Fruit fly (Drosophila melanogaster): ENCODE data around the gene CG13310.

Gene CG13310

DNA sequence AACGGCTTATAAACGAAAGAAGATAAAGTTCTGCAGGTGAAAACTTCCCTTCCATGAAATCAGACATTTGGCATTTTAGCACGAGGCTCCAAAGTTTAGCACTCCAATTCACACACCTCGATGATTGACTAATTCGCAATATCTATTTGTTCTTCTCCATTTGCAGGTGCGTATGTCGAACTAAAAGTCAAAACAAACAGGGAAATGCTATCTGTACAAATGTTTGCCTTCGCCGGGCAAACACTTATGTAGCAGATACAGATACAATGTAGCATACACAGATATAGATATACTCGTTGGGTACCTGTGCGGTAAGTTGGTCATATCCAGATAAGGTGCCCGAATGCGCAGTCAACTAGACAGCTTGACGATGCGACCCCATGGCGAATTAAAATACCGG, 34.6 kb upstream of the CG13310 start (continued):
- no peak for TF ChIP-seq D19B (GFP tag; optimal IDR thresholded peaks at IDR 0.05)
- TF ChIP-seq Sry-β (GFP tag; optimal IDR thresholded peaks at IDR 0.05), result peak; percentile 12
- TF ChIP-seq en (GFP tag; optimal IDR thresholded peaks at IDR 0.05), result no peak
- TF ChIP-seq Ptx1 (GFP tag; IDR thresholded peaks at IDR 0.05), result no peak
- TF ChIP-seq CG8359 (GFP tag; optimal IDR thresholded peaks at IDR 0.05; ENCODE audit: borderline replicate concordance), result peak; percentile 41
- TF ChIP-seq CG5953 (GFP tag; IDR thresholded peaks at IDR 0.05), result 0 out of 2 replicates have a peak, but pooled peaks have one; percentile 8
- TF ChIP-seq CG15696 (tag; optimal IDR thresholded peaks at IDR 0.05), result peak; percentile 36
- 0 out of 3 replicates have a peak, but pooled peaks have one; percentile 18 for TF ChIP-seq otp (GFP tag; IDR thresholded peaks at IDR 0.05)
- TF ChIP-seq CG14710 (tag; optimal IDR thresholded peaks at IDR 0.05), result peak; percentile 28
- no peak for TF ChIP-seq Tbp (GFP tag; optimal IDR thresholded peaks at IDR 0.05)
- peak; percentile 22 for TF ChIP-seq CG18599 (GFP tag; optimal IDR thresholded peaks at IDR 0.05)
- TF ChIP-seq nau (GFP tag; optimal IDR thresholded peaks at IDR 0.05), result peak; percentile 39
- TF ChIP-seq CG11723 (GFP tag; optimal IDR thresholded peaks at IDR 0.05), result no peak
- TF ChIP-seq vvl (GFP tag; IDR thresholded peaks at IDR 0.05), result 0 out of 2 replicates have a peak, but pooled peaks have one; percentile 8
- peak; percentile 39 for TF ChIP-seq CG1233 (GFP tag; optimal IDR thresholded peaks at IDR 0.05)
- TF ChIP-seq CG33213 (GFP tag; optimal IDR thresholded peaks at IDR 0.05), result peak; percentile 25
- TF ChIP-seq CG16779 (GFP tag; IDR thresholded peaks at IDR 0.05), result 0 out of 2 replicates have a peak, but pooled peaks have one; percentile 38
- TF ChIP-seq CG2678 (tag; optimal IDR thresholded peaks at IDR 0.05), result peak; percentile 41
- peak; percentile 33 for TF ChIP-seq CG17912 (GFP tag; optimal IDR thresholded peaks at IDR 0.05)
- TF ChIP-seq Fer1 (GFP tag; optimal IDR thresholded peaks at IDR 0.05), result peak; percentile 20
- TF ChIP-seq al (GFP tag; IDR thresholded peaks at IDR 0.05), result no peak
- TF ChIP-seq CG2120 (GFP tag; optimal IDR thresholded peaks at IDR 0.05), result no peak
- no peak for TF ChIP-seq fd96Cb (tag; optimal IDR thresholded peaks at IDR 0.05)
- 0 out of 2 replicates have a peak, but pooled peaks have one; percentile 29 for TF ChIP-seq CG31441 (GFP tag; IDR thresholded peaks at IDR 0.05)
- peak; percentile 65 for TF ChIP-seq CG2202 (tag; optimal IDR thresholded peaks at IDR 0.05)
- 0 out of 2 replicates have a peak, but pooled peaks have one; percentile 17 for TF ChIP-seq NFAT (GFP tag; IDR thresholded peaks at IDR 0.05)
- peak; percentile 55 for TF ChIP-seq fd102C (GFP tag; optimal IDR thresholded peaks at IDR 0.05)
- TF ChIP-seq bsh (GFP tag; optimal IDR thresholded peaks at IDR 0.05), result peak in 1 of 2 experiments; percentile 14
- TF ChIP-seq odd (GFP tag; optimal IDR thresholded peaks at IDR 0.05), result peak; percentile 30
- TF ChIP-seq CG7987 (GFP tag; optimal IDR thresholded peaks at IDR 0.05), result peak; percentile 62
- no peak for TF ChIP-seq CG8478 (optimal IDR thresholded peaks at IDR 0.05)
- TF ChIP-seq stc (GFP tag; IDR thresholded peaks at IDR 0.05), result no peak
- peak; percentile 66 for TF ChIP-seq ATbp (GFP tag; optimal IDR thresholded peaks at IDR 0.05)
- peak; percentile 36; the same call in 1 of the 2 replicates for TF ChIP-seq peb (GFP tag; IDR thresholded peaks at IDR 0.05)
- TF ChIP-seq CG15479 (GFP tag; optimal IDR thresholded peaks at IDR 0.05), result peak; percentile 68
- no peak for TF ChIP-seq Fer2 (tag; optimal IDR thresholded peaks at IDR 0.05)
- no peak for TF ChIP-seq CG31224 (GFP tag; IDR thresholded peaks at IDR 0.05)
- TF ChIP-seq CG11695 (GFP tag; IDR thresholded peaks at IDR 0.05), result 0 out of 3 replicates have a peak, but pooled peaks have one; percentile 14
- TF ChIP-seq Hmr (GFP tag; optimal IDR thresholded peaks at IDR 0.05), result peak; percentile 46
- TF ChIP-seq CG6689 (GFP tag; IDR thresholded peaks at IDR 0.05), result no peak
- TF ChIP-seq btn (GFP tag; optimal IDR thresholded peaks at IDR 0.05), result no peak
- no peak for TF ChIP-seq pho (GFP tag; optimal IDR thresholded peaks at IDR 0.05)
- peak; percentile 12 for TF ChIP-seq CG17568 (GFP tag; optimal IDR thresholded peaks at IDR 0.05)
- no peak for TF ChIP-seq CG2116 (GFP tag; optimal IDR thresholded peaks at IDR 0.05)
- peak; percentile 18 for TF ChIP-seq CG1529 (GFP tag; optimal IDR thresholded peaks at IDR 0.05)
- no peak for TF ChIP-seq B-H1 (GFP tag; IDR thresholded peaks at IDR 0.05)
- TF ChIP-seq ab (GFP tag; optimal IDR thresholded peaks at IDR 0.05), result no peak
- TF ChIP-seq CG3995 (GFP tag; optimal IDR thresholded peaks at IDR 0.05), result no peak
- TF ChIP-seq CG2712 (tag; optimal IDR thresholded peaks at IDR 0.05), result peak; percentile 33
- peak; percentile 26 for TF ChIP-seq nerfin-1 (tag; optimal IDR thresholded peaks at IDR 0.05)
- TF ChIP-seq chm (GFP tag; IDR thresholded peaks at IDR 0.05), result peak; percentile 34; the same call in 1 of the 2 replicates

Data from whole organism, embryonic.